Worm (Caenorhabditis elegans): Measurements from ENCODE around the gene lgc-12.

Gene lgc-12

ce11 chrIII:7533012-7533411, 29.0 kb upstream of the lgc-12 start:
- TF ChIP-seq lin-11 (tag; optimal IDR thresholded peaks at IDR 0.05) = no peak
- no peak for TF ChIP-seq gmeb-1 (tag; optimal IDR thresholded peaks at IDR 0.05)
- no peak for TF ChIP-seq ceh-82 (tag; optimal IDR thresholded peaks at IDR 0.05)
- TF ChIP-seq lin-13 (GFP tag; optimal IDR thresholded peaks at IDR 0.05) = no peak
- TF ChIP-seq unc-55 (GFP tag; optimal IDR thresholded peaks at IDR 0.05) = peak; percentile 54
- TF ChIP-seq lsy-2 (tag; optimal IDR thresholded peaks at IDR 0.05) = peak in 1 of 2 experiments; percentile 8
- peak; percentile 13 for TF ChIP-seq mab-5 (tag; optimal IDR thresholded peaks at IDR 0.05)
- TF ChIP-seq mdl-1 (tag; optimal IDR thresholded peaks at IDR 0.05) = no peak
- no peak for TF ChIP-seq unc-39 (tag; optimal IDR thresholded peaks at IDR 0.05)
- TF ChIP-seq dmd-4 (tag; optimal IDR thresholded peaks at IDR 0.05) = no peak

ce11 chrIII:7534648-7535047, 27.3 kb upstream of the lgc-12 start:
- no peak for TF ChIP-seq sma-9 (GFP tag; optimal IDR thresholded peaks at IDR 0.05)
- TF ChIP-seq sma-9 (tag; optimal IDR thresholded peaks at IDR 0.05) = no peak
- TF ChIP-seq nhr-21 (tag; optimal IDR thresholded peaks at IDR 0.05) = no peak
- TF ChIP-seq alr-1 (tag; optimal IDR thresholded peaks at IDR 0.05) = no peak
- TF ChIP-seq snpc-4 (tag; optimal IDR thresholded peaks at IDR 0.05) = no peak
- TF ChIP-seq mbf-1 (tag; optimal IDR thresholded peaks at IDR 0.05) = no peak
- no peak for TF ChIP-seq nhr-11 (tag; optimal IDR thresholded peaks at IDR 0.05)
- peak; percentile 9 for TF ChIP-seq F13H6.1 (tag; optimal IDR thresholded peaks at IDR 0.05)
- TF ChIP-seq sem-4 (tag; optimal IDR thresholded peaks at IDR 0.05) = no peak
- TF ChIP-seq nhr-25 (tag; optimal IDR thresholded peaks at IDR 0.05) = peak; percentile 25
- TF ChIP-seq crh-2 (tag; optimal IDR thresholded peaks at IDR 0.05) = peak; percentile 33
- TF ChIP-seq R02D3.7 (tag; optimal IDR thresholded peaks at IDR 0.05) = no peak
- no peak for TF ChIP-seq skn-1 (tag; optimal IDR thresholded peaks at IDR 0.05)
- TF ChIP-seq lin-11 (tag; optimal IDR thresholded peaks at IDR 0.05) = no peak
- no peak for TF ChIP-seq dmd-4 (tag; optimal IDR thresholded peaks at IDR 0.05)
- no peak for TF ChIP-seq nhr-10 (tag; optimal IDR thresholded peaks at IDR 0.05)
- TF ChIP-seq C34F6.9 (tag; optimal IDR thresholded peaks at IDR 0.05) = peak; percentile 22
- TF ChIP-seq unc-55 (GFP tag; optimal IDR thresholded peaks at IDR 0.05) = peak; percentile 61
- no peak for TF ChIP-seq lin-39 (tag; optimal IDR thresholded peaks at IDR 0.05)
- peak; percentile 63 for TF ChIP-seq lin-13 (GFP tag; optimal IDR thresholded peaks at IDR 0.05)
- TF ChIP-seq fos-1 (tag; optimal IDR thresholded peaks at IDR 0.05) = no peak
- TF ChIP-seq nhr-129 (tag; optimal IDR thresholded peaks at IDR 0.05) = peak; percentile 59
- no peak for TF ChIP-seq nhr-77 (tag; optimal IDR thresholded peaks at IDR 0.05)
- TF ChIP-seq unc-62 (GFP tag; optimal IDR thresholded peaks at IDR 0.05) = peak; percentile 64
- TF ChIP-seq ceh-82 (tag; optimal IDR thresholded peaks at IDR 0.05) = no peak
- TF ChIP-seq blmp-1 (tag; optimal IDR thresholded peaks at IDR 0.05; ENCODE audit: insufficient read depth) = peak; percentile 81
- peak; percentile 34 for TF ChIP-seq ceh-16 (tag; optimal IDR thresholded peaks at IDR 0.05)
- no peak for TF ChIP-seq nhr-23 (tag; optimal IDR thresholded peaks at IDR 0.05)
- no peak for TF ChIP-seq ztf-4 (tag; optimal IDR thresholded peaks at IDR 0.05)
- no peak for TF ChIP-seq zag-1 (tag; optimal IDR thresholded peaks at IDR 0.05)
- TF ChIP-seq ama-1 (optimal IDR thresholded peaks at IDR 0.05) = no peak
- no peak for TF ChIP-seq nhr-237 (tag; optimal IDR thresholded peaks at IDR 0.05)
- no peak for TF ChIP-seq ztf-1 (GFP tag; conservative IDR thresholded peaks at IDR 0.05)
- TF ChIP-seq Y55F3AM.14 (GFP tag; optimal IDR thresholded peaks at IDR 0.05) = no peak
- TF ChIP-seq elt-3 (tag; optimal IDR thresholded peaks at IDR 0.05) = no peak
- no peak for TF ChIP-seq aly-2 (tag; optimal IDR thresholded peaks at IDR 0.05)
- no peak for TF ChIP-seq nhr-12 (tag; optimal IDR thresholded peaks at IDR 0.05)
- TF ChIP-seq mdl-1 (tag; optimal IDR thresholded peaks at IDR 0.05) = peak in 1 of 2 experiments; percentile 4
- peak; percentile 95 for TF ChIP-seq mab-5 (tag; optimal IDR thresholded peaks at IDR 0.05)
- TF ChIP-seq egl-27 (tag; optimal IDR thresholded peaks at IDR 0.05) = no peak
- TF ChIP-seq peb-1 (tag; optimal IDR thresholded peaks at IDR 0.05) = no peak
- TF ChIP-seq ZK546.5 (tag; optimal IDR thresholded peaks at IDR 0.05) = no peak
- no peak for TF ChIP-seq gmeb-1 (tag; optimal IDR thresholded peaks at IDR 0.05)
- TF ChIP-seq unc-39 (tag; optimal IDR thresholded peaks at IDR 0.05) = no peak
- TF ChIP-seq sma-3 (GFP tag; optimal IDR thresholded peaks at IDR 0.05) = no peak
- no peak for TF ChIP-seq elt-1 (tag; optimal IDR thresholded peaks at IDR 0.05)
- TF ChIP-seq lsy-2 (tag; optimal IDR thresholded peaks at IDR 0.05) = peak; percentile 46 to 82
- TF ChIP-seq nhr-6 (tag; optimal IDR thresholded peaks at IDR 0.05) = no peak
- TF ChIP-seq ztf-11 (tag; optimal IDR thresholded peaks at IDR 0.05) = no peak

Measured in whole organism, L2 larva.